Worm (Caenorhabditis elegans) whole organism, L1 larva: ENCODE results near the gene spig-1.
"Not testable (repeated sequence)": the region's sequence is repeated elsewhere in the genome, so short reads cannot be mapped to it uniquely, and the experiment has no call there.

Experiments used
- F16B12.6 ChIP-seq: fragments of 150-350 bp; optimal IDR thresholded peaks from 2 replicates; lab custom pipeline; 2014; ENCODE audit warnings: missing biosample characterization, missing genetic modification characterization
- aha-1 ChIP-seq: fragments of 150-350 bp; optimal IDR thresholded peaks from 2 replicates; lab custom pipeline; 2014; ENCODE audit warnings: missing biosample characterization, missing genetic modification characterization
- ceh-88 ChIP-seq: fragments of 200-800 bp; sonication (Bioruptor generic); IDR thresholded peaks from 2 replicates; pipeline ENCODE4 v1.3.6; 2022; ENCODE audit warnings: missing genetic modification characterization, missing compliant biosample characterization
- dpl-1 ChIP-seq, 3 experiments: fragments of 150-350 bp in 2 of 3; sonication (generic microtip) in 1 of 3; optimal IDR thresholded peaks; 2 replicates each; lab custom pipeline; 2014 to 2017; ENCODE audit warnings: missing biosample characterization in 3 of 3, missing genetic modification characterization in 3 of 3, missing genetic modification reagents in 3 of 3
- dsc-1 ChIP-seq: sonication (generic microtip); optimal IDR thresholded peaks from 2 replicates; lab custom pipeline; 2016; ENCODE audit warnings: mild to moderate bottlenecking, missing genetic modification characterization, missing compliant biosample characterization
- egl-13 ChIP-seq: sonication (generic microtip); optimal IDR thresholded peaks from 2 replicates; lab custom pipeline; 2016; ENCODE audit warnings: missing genotype, missing genetic modification reagents, missing genetic modification characterization, missing compliant biosample characterization
- egl-27 ChIP-seq, 2 experiments: fragments of 150-350 bp in 1 of 2; sonication (generic microtip); optimal IDR thresholded peaks; 3 replicates each; lab custom pipeline; 2017 to 2018; ENCODE audit warnings: missing biosample characterization in 2 of 2, missing genetic modification characterization in 2 of 2, missing genetic modification reagents in 2 of 2
- elt-2 ChIP-seq: sonication (generic microtip); optimal IDR thresholded peaks from 2 replicates; lab custom pipeline; 2016; ENCODE audit warnings: missing genetic modification characterization, mild to moderate bottlenecking, inconsistent platforms, missing compliant biosample characterization, missing genetic modification reagents
- fkh-10 ChIP-seq: sonication (generic microtip); optimal IDR thresholded peaks from 2 replicates; lab custom pipeline; 2017; ENCODE audit warnings: missing biosample characterization, missing genetic modification reagents, missing genetic modification characterization
- fkh-4 ChIP-seq: sonication (generic microtip); optimal IDR thresholded peaks from 2 replicates; lab custom pipeline; 2016; ENCODE audit warnings: missing compliant biosample characterization, missing genetic modification characterization, borderline replicate concordance
- grh-1 ChIP-seq: fragments of 200-800 bp; sonication (Bioruptor generic); IDR thresholded peaks from 2 replicates; pipeline ENCODE4 v1.3.6; 2022; ENCODE audit warnings: missing genetic modification reagents, missing genetic modification characterization, missing compliant biosample characterization
- hlh-17 ChIP-seq: fragments of 200-800 bp; sonication (Bioruptor generic); optimal IDR thresholded peaks from 2 replicates; lab custom pipeline; 2018; ENCODE audit warnings: missing genetic modification characterization, mild to moderate bottlenecking, missing compliant biosample characterization, moderate library complexity, borderline replicate concordance
- hpl-2 ChIP-seq: fragments of 150-350 bp; optimal IDR thresholded peaks from 2 replicates; lab custom pipeline; 2014; ENCODE audit warnings: missing biosample characterization, missing genetic modification reagents, missing genetic modification characterization
- irx-1 ChIP-seq: sonication (generic microtip); optimal IDR thresholded peaks from 2 replicates; lab custom pipeline; 2016; ENCODE audit warnings: missing genetic modification characterization, missing compliant biosample characterization
- jun-1 ChIP-seq: fragments of 150-350 bp; optimal IDR thresholded peaks from 2 replicates; lab custom pipeline; 2014; ENCODE audit warnings: missing biosample characterization, missing genetic modification reagents, missing genetic modification characterization
- lin-14 ChIP-seq: fragments of 200-800 bp; sonication (Bioruptor generic); optimal IDR thresholded peaks from 2 replicates; lab custom pipeline; 2018; ENCODE audit warnings: mild to moderate bottlenecking, missing genetic modification characterization, moderate library complexity, missing compliant biosample characterization
- lin-15B ChIP-seq: fragments of 150-350 bp; sonication (generic microtip); optimal IDR thresholded peaks from 3 replicates; lab custom pipeline; 2014; ENCODE audit warnings: missing biosample characterization, missing genetic modification characterization
- lin-39 ChIP-seq: fragments of 150-350 bp; optimal IDR thresholded peaks from 2 replicates; lab custom pipeline; 2014; ENCODE audit warnings: missing biosample characterization, missing genetic modification reagents, missing genetic modification characterization
- lir-3 ChIP-seq: sonication (generic microtip); optimal IDR thresholded peaks from 2 replicates; lab custom pipeline; 2016; ENCODE audit warnings: mild to moderate bottlenecking, missing genetic modification characterization, moderate library complexity, missing compliant biosample characterization; ENCODE audit not compliant: poor library complexity
- nhr-11 ChIP-seq: fragments of 150-350 bp; optimal IDR thresholded peaks from 2 replicates; lab custom pipeline; 2014; ENCODE audit warnings: missing biosample characterization, missing genetic modification characterization
- nhr-12 ChIP-seq: sonication (generic microtip); optimal IDR thresholded peaks from 2 replicates; lab custom pipeline; 2017; ENCODE audit warnings: missing biosample characterization, missing genetic modification characterization
- nhr-19 ChIP-seq: fragments of 200-800 bp; sonication (Bioruptor generic); conservative IDR thresholded peaks from 2 replicates; pipeline ENCODE4 v1.3.6; 2022; ENCODE audit warnings: missing genetic modification characterization, missing compliant biosample characterization
- nhr-20 ChIP-seq: sonication (generic microtip); optimal IDR thresholded peaks from 2 replicates; lab custom pipeline; 2016; ENCODE audit warnings: mild to moderate bottlenecking, missing genetic modification characterization, missing compliant biosample characterization
- nhr-237 ChIP-seq: fragments of 150-350 bp; optimal IDR thresholded peaks from 2 replicates; lab custom pipeline; 2014; ENCODE audit warnings: missing biosample characterization, missing genetic modification characterization
- nhr-71 ChIP-seq: sonication (generic microtip); optimal IDR thresholded peaks from 2 replicates; lab custom pipeline; 2016; ENCODE audit warnings: mild to moderate bottlenecking, missing genetic modification characterization, moderate library complexity, missing compliant biosample characterization
- nhr-76 ChIP-seq: sonication (generic microtip); optimal IDR thresholded peaks from 2 replicates; lab custom pipeline; 2017; ENCODE audit warnings: missing biosample characterization, missing genetic modification characterization
- nhr-77 ChIP-seq: fragments of 150-350 bp; optimal IDR thresholded peaks from 2 replicates; lab custom pipeline; 2014; ENCODE audit warnings: missing biosample characterization, missing genetic modification characterization
- nhr-85 ChIP-seq: sonication (generic microtip); peaks from one replicate; lab custom pipeline; 2016; ENCODE audit warnings: missing genetic modification characterization, inconsistent platforms, missing compliant biosample characterization
- nhr-90 ChIP-seq: sonication (generic microtip); optimal IDR thresholded peaks from 2 replicates; lab custom pipeline; 2016; ENCODE audit warnings: mild to moderate bottlenecking, missing genetic modification characterization, missing compliant biosample characterization; ENCODE audit not compliant: poor library complexity
- pqm-1 ChIP-seq: sonication (generic microtip); optimal IDR thresholded peaks from 3 replicates; lab custom pipeline; 2017; ENCODE audit warnings: missing biosample characterization, missing genetic modification characterization
- rnt-1 ChIP-seq: sonication (generic microtip); optimal IDR thresholded peaks from 2 replicates; lab custom pipeline; 2016; ENCODE audit warnings: mild to moderate bottlenecking, missing genetic modification characterization, moderate library complexity, missing compliant biosample characterization
- skn-1 ChIP-seq: fragments of 150-350 bp; optimal IDR thresholded peaks from 2 replicates; lab custom pipeline; 2014; ENCODE audit warnings: missing biosample characterization, missing genetic modification characterization
- snu-23 ChIP-seq: sonication (generic microtip); optimal IDR thresholded peaks from 2 replicates; lab custom pipeline; 2016; ENCODE audit warnings: missing genetic modification characterization, missing compliant biosample characterization
- sox-4 ChIP-seq: sonication (generic microtip); optimal IDR thresholded peaks from 2 replicates; lab custom pipeline; 2016; ENCODE audit warnings: missing genetic modification characterization, missing compliant biosample characterization
- sup-37 ChIP-seq: fragments of 200-800 bp; sonication (Bioruptor generic); optimal IDR thresholded peaks from 2 replicates; lab custom pipeline; 2018; ENCODE audit warnings: mild to moderate bottlenecking, missing genetic modification characterization, missing compliant biosample characterization
- swsn-7 ChIP-seq: sonication (generic microtip); optimal IDR thresholded peaks from 2 replicates; lab custom pipeline; 2016; ENCODE audit warnings: missing genetic modification characterization, missing compliant biosample characterization
- unc-130 ChIP-seq: fragments of 150-350 bp; optimal IDR thresholded peaks from 2 replicates; lab custom pipeline; 2017; ENCODE audit warnings: missing biosample characterization, missing genetic modification characterization, inconsistent platforms
- unc-86 ChIP-seq: sonication (generic microtip); optimal IDR thresholded peaks from 2 replicates; lab custom pipeline; 2016; ENCODE audit warnings: missing genetic modification characterization, missing compliant biosample characterization
- unc-98 ChIP-seq: fragments of 200-800 bp; sonication (Bioruptor generic); IDR thresholded peaks from 2 replicates; pipeline ENCODE4 v1.3.6; 2022; ENCODE audit warnings: missing genetic modification characterization, missing compliant biosample characterization
- zag-1 ChIP-seq: fragments of 150-350 bp; optimal IDR thresholded peaks from 2 replicates; lab custom pipeline; 2014; ENCODE audit warnings: missing biosample characterization, missing genetic modification characterization
- zip-4 ChIP-seq: fragments of 200-800 bp; sonication (Bioruptor generic); optimal IDR thresholded peaks from 2 replicates; lab custom pipeline; 2018; ENCODE audit warnings: mild to moderate bottlenecking, missing genetic modification characterization, moderate library complexity, missing compliant biosample characterization

The spig-1 gene

ce11 chrV:7050153-7050552 is 1.4 kb upstream of the spig-1 start:
- TF ChIP-seq zag-1 (tag; lab: Kevin White, UChicago) (no peak), nhr-12 (tag; lab: Kevin White, UChicago) (no peak), sox-4 (tag; lab: Kevin White, UChicago) (no peak), jun-1 (tag; lab: Kevin White, UChicago) (no peak), skn-1 (tag; lab: Kevin White, UChicago) (no peak), nhr-19 (GFP tag; lab: Robert Waterston, UW) (no peak), egl-27 (tag; optimal IDR thresholded peaks at IDR 0.05; lab: Kevin White, UChicago) (no peak), hpl-2 (no peak), dsc-1 (no peak), snu-23 (no peak), fkh-10 (GFP tag; lab: Kevin White, UChicago) (no peak), pqm-1 (tag; lab: Kevin White, UChicago) (no peak)

ce11 chrV:7053100-7053499 is 1.6 kb downstream of the spig-1 start, which contains the start of gene txt-17:
Gene txt-17, minus strand, starts transcription at chrV:7053200.
- no peak for TF ChIP-seq unc-98 (GFP tag; lab: Robert Waterston, UW)
- peak; percentile 49 for TF ChIP-seq grh-1 (GFP tag; lab: Robert Waterston, UW)

DNA sequence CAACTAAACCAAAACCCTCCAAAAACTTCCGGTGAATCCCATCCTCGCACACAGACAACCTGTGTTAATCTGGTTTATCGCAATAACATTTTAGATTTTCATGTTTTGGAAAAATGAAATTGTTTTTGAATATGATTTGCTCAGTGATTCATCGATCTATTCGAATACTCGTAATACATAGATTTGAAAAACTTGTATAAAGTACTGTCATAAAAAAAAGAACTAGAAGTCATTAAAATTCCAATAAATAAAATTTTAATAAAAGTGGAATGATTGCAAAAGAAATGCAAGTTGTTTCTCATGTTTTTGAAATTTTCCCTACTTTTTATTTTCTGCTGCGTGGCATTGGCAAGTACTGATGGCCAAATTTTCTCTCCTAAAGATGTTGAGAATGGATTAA is 3.1 kb downstream of the spig-1 start, which contains the start of gene spig-8:
Gene spig-8, plus strand, starts transcription at position 301 of the 400 bp plus-strand sequence.
- TF ChIP-seq lin-15B (tag; lab: Kevin White, UChicago), result no peak
- TF ChIP-seq nhr-237, result no peak
- no peak for TF ChIP-seq hlh-17
- no peak for TF ChIP-seq sox-4 (tag; lab: Kevin White, UChicago)

DNA sequence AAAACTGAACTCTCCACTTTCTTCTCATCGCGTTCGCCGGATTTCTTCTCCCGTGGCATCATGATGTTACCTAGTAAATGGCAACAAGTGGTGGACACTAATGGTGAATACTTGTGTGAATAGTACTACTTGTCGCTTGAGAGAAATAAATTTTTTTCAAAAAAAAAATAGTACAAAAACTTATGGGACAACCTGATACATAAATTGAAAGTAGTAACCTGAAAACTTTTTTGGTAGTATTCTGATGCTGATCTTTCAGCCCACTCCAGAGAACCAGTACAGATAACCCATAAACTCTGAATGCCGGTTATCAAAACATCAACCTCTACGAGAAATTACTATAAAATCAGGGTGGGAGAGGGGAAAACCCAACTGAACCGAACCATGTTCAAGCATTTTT is 6.3 kb downstream of the spig-1 start, which contains the start of gene Y57E12AL.2:
Gene Y57E12AL.2, plus strand, starts transcription at position 301 of the 400 bp plus-strand sequence.
- not testable (repeated sequence) for TF ChIP-seq nhr-237; egl-13 (tag; lab: Kevin White, UChicago); zip-4 (GFP tag; lab: Kevin White, UChicago)

DNA sequence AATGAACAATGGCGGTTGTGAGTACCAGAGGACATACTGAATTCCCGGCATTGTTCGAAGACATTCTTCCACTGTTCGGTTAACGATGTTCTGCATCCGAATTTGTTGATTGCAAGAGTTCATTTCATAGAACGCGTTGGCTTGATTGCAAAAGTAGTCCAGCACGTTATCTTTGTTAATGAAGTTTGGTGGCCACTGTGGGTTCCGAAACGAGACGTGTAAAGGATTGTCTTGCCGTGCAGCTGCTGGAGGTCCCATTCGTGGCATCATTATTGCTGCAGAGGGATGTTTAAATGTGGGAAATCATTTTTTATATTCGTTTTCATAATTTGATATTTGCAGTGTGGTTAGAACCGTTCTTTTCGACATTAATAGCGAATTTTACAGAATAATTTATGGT is 7.8 kb downstream of the spig-1 start, which contains the start of gene mdt-6:
Gene mdt-6, minus strand, starts transcription at position 275 of the 400 bp plus-strand sequence.
- no peak for TF ChIP-seq grh-1 (GFP tag; lab: Robert Waterston, UW)
- TF ChIP-seq nhr-85, result peak; percentile 5
- TF ChIP-seq snu-23, result no peak
- no peak for TF ChIP-seq nhr-11 (tag; lab: Kevin White, UChicago)

ce11 chrV:7060396-7060795 is 8.9 kb downstream of the spig-1 start, which contains the start of the genes Y57E12AL.6 and Y57E12AL.1:
Gene Y57E12AL.6, minus strand, starts transcription at chrV:7060470.
Gene Y57E12AL.1, plus strand, starts transcription at chrV:7060530.
- peak; percentile 87 for TF ChIP-seq lin-14 (GFP tag; lab: Kevin White, UChicago)
- peak; percentile 16 for TF ChIP-seq fkh-4 (tag; lab: Kevin White, UChicago)
- peak; percentile 86 for TF ChIP-seq swsn-7 (tag; lab: Kevin White, UChicago)
- TF ChIP-seq nhr-77 (tag; lab: Kevin White, UChicago), result peak; percentile 49
- peak; percentile 25 for TF ChIP-seq jun-1 (tag; lab: Kevin White, UChicago)
- TF ChIP-seq dsc-1, result peak; percentile 73
- peak; percentile 13 for TF ChIP-seq egl-13 (tag; lab: Kevin White, UChicago)
- peak; percentile 71 for TF ChIP-seq irx-1
- TF ChIP-seq unc-86, result peak; percentile 47
- TF ChIP-seq lir-3 (tag; lab: Kevin White, UChicago), result peak; percentile 41
- peak; percentile 77 to 87 (median 84) for TF ChIP-seq dpl-1 (GFP tag; optimal IDR thresholded peaks at IDR 0.05; lab: Kevin White, UChicago)
- TF ChIP-seq nhr-71 (tag; lab: Kevin White, UChicago), result peak; percentile 90
- TF ChIP-seq F16B12.6, result peak; percentile 41
- TF ChIP-seq unc-130 (tag; lab: Kevin White, UChicago), result peak; percentile 89
- peak; percentile 84 for TF ChIP-seq grh-1 (GFP tag; lab: Robert Waterston, UW)
- no peak for TF ChIP-seq ceh-88 (GFP tag; lab: Robert Waterston, UW)
- peak; percentile 29 for TF ChIP-seq sup-37 (GFP tag; lab: Kevin White, UChicago)
- peak; percentile 61 for TF ChIP-seq sox-4 (tag; lab: Kevin White, UChicago)
- TF ChIP-seq aha-1 (tag; lab: Kevin White, UChicago), result no peak
- peak; percentile 96 for TF ChIP-seq skn-1 (tag; lab: Kevin White, UChicago)
- TF ChIP-seq elt-2 (tag; lab: Kevin White, UChicago), result peak; percentile 2
- TF ChIP-seq lin-39 (tag; lab: Kevin White, UChicago), result peak; percentile 39
- no peak for TF ChIP-seq unc-98 (GFP tag; lab: Robert Waterston, UW)
- TF ChIP-seq nhr-76, result no peak
- TF ChIP-seq fkh-10 (GFP tag; lab: Kevin White, UChicago), result peak; percentile 30
- peak; percentile 89 for TF ChIP-seq rnt-1 (tag; lab: Kevin White, UChicago)
- TF ChIP-seq nhr-90, result peak; percentile 89
- TF ChIP-seq nhr-20 (tag; lab: Kevin White, UChicago), result peak; percentile 93
